Worm (Caenorhabditis elegans) whole organism, young adult: ENCODE data around the gene acdh-9.

Source experiments
- F23B12.7 ChIP-seq: sonication (generic microtip); optimal IDR thresholded peaks from 2 replicates; lab custom pipeline; 2017; ENCODE audit warnings: missing genetic modification characterization, mild to moderate bottlenecking, missing compliant biosample characterization, antibody characterized with exemption, moderate library complexity; ENCODE audit not compliant: insufficient read depth
- K12H6.12 ChIP-seq: fragments of 200-800 bp; sonication (Bioruptor generic); optimal IDR thresholded peaks from 2 replicates; lab custom pipeline; 2018; ENCODE audit warnings: mild to moderate bottlenecking, missing genetic modification characterization, missing compliant biosample characterization
- Y53G8AR.9 ChIP-seq: fragments of 200-800 bp; sonication (Bioruptor generic); conservative IDR thresholded peaks from 2 replicates; pipeline ENCODE4 v1.3.6; 2022; ENCODE audit warnings: missing genetic modification reagents, missing genetic modification characterization, missing compliant biosample characterization
- akir-1 ChIP-seq: fragments of 200-800 bp; sonication (Bioruptor generic); optimal IDR thresholded peaks from 2 replicates; lab custom pipeline; 2018; ENCODE audit warnings: mild to moderate bottlenecking, missing genetic modification characterization, moderate library complexity, missing compliant biosample characterization
- aptf-3 ChIP-seq: fragments of 200-800 bp; sonication (Bioruptor generic); IDR thresholded peaks from 2 replicates; pipeline ENCODE4 v1.3.6; 2022; ENCODE audit warnings: missing genetic modification characterization, missing compliant biosample characterization
- athp-1 ChIP-seq: sonication (generic microtip); optimal IDR thresholded peaks from 2 replicates; lab custom pipeline; 2017; ENCODE audit warnings: mild to moderate bottlenecking, missing genetic modification characterization, missing compliant biosample characterization
- attf-3 ChIP-seq: fragments of 200-800 bp; sonication (Bioruptor generic); conservative IDR thresholded peaks from 2 replicates; pipeline ENCODE4 v1.3.6; 2022; ENCODE audit warnings: missing genetic modification reagents, missing genetic modification characterization, missing compliant biosample characterization
- attf-6 ChIP-seq: fragments of 200-800 bp; sonication (Bioruptor generic); IDR thresholded peaks from 2 replicates; pipeline ENCODE4 v1.3.6; 2022; ENCODE audit warnings: missing genetic modification reagents, missing genetic modification characterization, missing compliant biosample characterization
- ccch-3 ChIP-seq: fragments of 200-800 bp; sonication (Bioruptor generic); optimal IDR thresholded peaks from 2 replicates; lab custom pipeline; 2018; ENCODE audit warnings: mild to moderate bottlenecking, missing genetic modification characterization, missing compliant biosample characterization
- ceh-40 ChIP-seq: fragments of 200-800 bp; sonication (Bioruptor generic); IDR thresholded peaks from 2 replicates; pipeline ENCODE4 v1.3.6; 2022; ENCODE audit warnings: missing genetic modification characterization, missing compliant biosample characterization
- ceh-79 ChIP-seq: sonication (generic microtip); optimal IDR thresholded peaks from 2 replicates; lab custom pipeline; 2017; ENCODE audit warnings: mild to moderate bottlenecking, missing genetic modification characterization, missing compliant biosample characterization
- chd-7 ChIP-seq: sonication (generic microtip); optimal IDR thresholded peaks from 2 replicates; lab custom pipeline; 2016; ENCODE audit warnings: mild to moderate bottlenecking, missing genetic modification characterization, moderate library complexity, missing compliant biosample characterization
- ets-4 ChIP-seq: fragments of 200-800 bp; sonication (Bioruptor generic); optimal IDR thresholded peaks from 2 replicates; lab custom pipeline; 2018; ENCODE audit warnings: mild to moderate bottlenecking, missing genetic modification characterization, missing compliant biosample characterization
- fkh-3 ChIP-seq: sonication (generic microtip); optimal IDR thresholded peaks from 2 replicates; lab custom pipeline; 2016; ENCODE audit warnings: mild to moderate bottlenecking, missing genetic modification characterization, missing compliant biosample characterization
- hlh-26 ChIP-seq: fragments of 200-800 bp; sonication (Bioruptor generic); conservative IDR thresholded peaks from 2 replicates; pipeline ENCODE4 v1.3.6; 2022; ENCODE audit warnings: missing genetic modification reagents, missing genetic modification characterization, missing compliant biosample characterization
- hmg-20 ChIP-seq: fragments of 200-800 bp; sonication (Bioruptor generic); IDR thresholded peaks from 2 replicates; pipeline ENCODE4 v1.3.6; 2022; ENCODE audit warnings: missing genetic modification reagents, missing genetic modification characterization, missing compliant biosample characterization
- hrde-1 ChIP-seq: sonication (generic microtip); optimal IDR thresholded peaks from 2 replicates; lab custom pipeline; 2016; ENCODE audit warnings: missing genetic modification characterization, mild to moderate bottlenecking, missing compliant biosample characterization, moderate library complexity, missing genotype, missing genetic modification reagents, borderline replicate concordance
- hsf-1 ChIP-seq: fragments of 200-800 bp; sonication (Bioruptor generic); IDR thresholded peaks from 2 replicates; pipeline ENCODE4 v1.3.6; 2022; ENCODE audit warnings: missing genetic modification reagents, missing genetic modification characterization, missing compliant biosample characterization
- let-526 ChIP-seq: fragments of 200-800 bp; sonication (Bioruptor generic); IDR thresholded peaks from 2 replicates; pipeline ENCODE4 v1.3.6; 2022; ENCODE audit warnings: missing genetic modification reagents, missing genetic modification characterization, missing compliant biosample characterization
- lir-1 ChIP-seq: fragments of 200-800 bp; sonication (Bioruptor generic); conservative IDR thresholded peaks from 2 replicates; pipeline ENCODE4 v1.3.6; 2022; ENCODE audit warnings: missing genetic modification reagents, missing genetic modification characterization, missing compliant biosample characterization
- nfya-1 ChIP-seq: sonication (generic microtip); optimal IDR thresholded peaks from 2 replicates; lab custom pipeline; 2017; ENCODE audit warnings: antibody characterized with exemption, missing compliant biosample characterization, missing genetic modification characterization, borderline replicate concordance; ENCODE audit not compliant: insufficient read depth
- nfya-2 ChIP-seq: fragments of 200-800 bp; sonication (Bioruptor generic); IDR thresholded peaks from 2 replicates; pipeline ENCODE4 v1.3.6; 2022; ENCODE audit warnings: missing genetic modification reagents, missing genetic modification characterization, missing compliant biosample characterization
- nhr-80 ChIP-seq: sonication (generic microtip); optimal IDR thresholded peaks from 2 replicates; lab custom pipeline; 2016; ENCODE audit warnings: missing genetic modification characterization, missing compliant biosample characterization
- nhr-90 ChIP-seq: sonication (generic microtip); optimal IDR thresholded peaks from 2 replicates; lab custom pipeline; 2016; ENCODE audit warnings: missing genotype, mild to moderate bottlenecking, missing genetic modification characterization, missing compliant biosample characterization
- rpc-1 ChIP-seq, 2 experiments: fragments of 150-350 bp in 1 of 2; sonication (generic microtip) in 1 of 2; optimal IDR thresholded peaks; 2 replicates each; lab custom pipeline; 2014 to 2018; ENCODE audit warnings: missing biosample characterization in 1 of 2, missing genetic modification characterization in 1 of 2, missing genetic modification reagents in 1 of 2, missing genotype in 1 of 2
- snpc-1.1 ChIP-seq: sonication (generic microtip); optimal IDR thresholded peaks from 2 replicates; lab custom pipeline; 2017; ENCODE audit warnings: missing genetic modification characterization, mild to moderate bottlenecking, missing compliant biosample characterization, antibody characterized with exemption, moderate library complexity, missing genotype, missing genetic modification reagents; ENCODE audit not compliant: insufficient read depth
- tbx-9 ChIP-seq: sonication (generic microtip); optimal IDR thresholded peaks from 2 replicates; lab custom pipeline; 2016; ENCODE audit warnings: borderline replicate concordance, missing genetic modification characterization, inconsistent platforms, missing compliant biosample characterization
- tlf-1 ChIP-seq: fragments of 200-800 bp; sonication (Bioruptor generic); optimal IDR thresholded peaks from 2 replicates; lab custom pipeline; 2018; ENCODE audit warnings: mild to moderate bottlenecking, missing genetic modification characterization, missing compliant biosample characterization
- unc-130 ChIP-seq: sonication (generic microtip); optimal IDR thresholded peaks from 2 replicates; lab custom pipeline; 2016; ENCODE audit warnings: missing genetic modification reagents, missing genetic modification characterization, missing compliant biosample characterization
- zfh-2 ChIP-seq: fragments of 200-800 bp; sonication (Bioruptor generic); conservative IDR thresholded peaks from 2 replicates; pipeline ENCODE4 v1.3.6; 2022; ENCODE audit warnings: missing genetic modification reagents, missing genetic modification characterization, missing compliant biosample characterization
- ztf-6 ChIP-seq: fragments of 200-800 bp; sonication (Bioruptor generic); IDR thresholded peaks from 2 replicates; pipeline ENCODE4 v1.3.6; 2022; ENCODE audit warnings: missing genetic modification reagents, missing genetic modification characterization, missing compliant biosample characterization

The acdh-9 gene

ce11 chrII:814737-815136 lies 33.7 kb downstream of the acdh-9 start, which contains the start of gene msrp-3:
Gene msrp-3 (minus strand): TSS chrII:814837.
- TF ChIP-seq aptf-3 = no peak
- no peak for TF ChIP-seq K12H6.12 (tag; lab: Kevin White, UChicago)
- TF ChIP-seq snpc-1.1 (tag; lab: Kevin White, UChicago) = no peak
- no peak for TF ChIP-seq Y53G8AR.9
- no peak for TF ChIP-seq hmg-20
- no peak for TF ChIP-seq tlf-1
- no peak for TF ChIP-seq nhr-90 (tag; lab: Kevin White, UChicago)
- TF ChIP-seq F23B12.7 (tag; lab: Kevin White, UChicago) = no peak
- no peak for TF ChIP-seq attf-6 (GFP tag; lab: Robert Waterston, UW)
- no peak for TF ChIP-seq ets-4 (GFP tag; lab: Kevin White, UChicago)
- no peak for TF ChIP-seq lir-1 (GFP tag; lab: Robert Waterston, UW)
- TF ChIP-seq hrde-1 (tag; lab: Kevin White, UChicago) = no peak
- TF ChIP-seq nfya-1 (tag; lab: Kevin White, UChicago) = no peak
- TF ChIP-seq nhr-80 (tag; lab: Kevin White, UChicago) = no peak
- no peak for TF ChIP-seq attf-3 (GFP tag; lab: Robert Waterston, UW)
- no peak for TF ChIP-seq unc-130

- TF ChIP-seq zfh-2 (peak; percentile 66; the same call in 1 of the 2 replicates), akir-1 (GFP tag; lab: Kevin White, UChicago) (no peak), nfya-2 (GFP tag; lab: Robert Waterston, UW) (no peak)
- TF ChIP-seq, all 124 proteins: peak for 1
Measured at ce11 chrII:812917-813316, 35.5 kb downstream of the acdh-9 start, which contains the start of gene F46F5.5. Gene F46F5.5 (minus strand): TSS chrII:813017.

ce11 chrII:808457-808856 lies 39.9 kb downstream of the acdh-9 start, which contains the start of gene F46F5.11:
Gene F46F5.11 (plus strand): TSS chrII:808757.
- TF ChIP-seq ceh-40 (GFP tag; lab: Robert Waterston, UW) (no peak), athp-1 (tag; lab: Kevin White, UChicago) (no peak), hlh-26 (no peak), F23B12.7 (tag; lab: Kevin White, UChicago) (no peak), ztf-6 (GFP tag; lab: Robert Waterston, UW) (no peak), ccch-3 (GFP tag; lab: Kevin White, UChicago) (no peak), attf-3 (GFP tag; lab: Robert Waterston, UW) (no peak), chd-7 (tag; lab: Kevin White, UChicago) (no peak)

- no peak for TF ChIP-seq hsf-1 (GFP tag; lab: Robert Waterston, UW)
Measured at ce11 chrII:803009-803408, 45.4 kb downstream of the acdh-9 start, which contains the start of gene F46F5.13. Gene F46F5.13 (plus strand): TSS chrII:803309.

ce11 chrII:799700-800099 lies 48.7 kb downstream of the acdh-9 start, which contains the start of gene F46F5.14:
Gene F46F5.14 (plus strand): TSS chrII:800000.
- no peak for TF ChIP-seq rpc-1 (optimal IDR thresholded peaks at IDR 0.05; lab: Kevin White, UChicago)
- no peak for TF ChIP-seq rpc-1 (tag; optimal IDR thresholded peaks at IDR 0.05; lab: Kevin White, UChicago)
- TF ChIP-seq nhr-90 (tag; lab: Kevin White, UChicago) = no peak
- TF ChIP-seq fkh-3 (tag; lab: Kevin White, UChicago) = no peak
- TF ChIP-seq, all 124 proteins: peak for 0

ce11 chrII:797445-797844 lies 51.0 kb downstream of the acdh-9 start:
- TF ChIP-seq tbx-9 (no peak), ceh-79 (tag; lab: Kevin White, UChicago) (no peak), Y53G8AR.9 (no peak), let-526 (GFP tag; lab: Robert Waterston, UW) (no peak)
